Worm (Caenorhabditis elegans): ENCODE measurements around the gene acbp-6.

Gene acbp-6

ce11 chrII:11935266-11935665 is 38.3 kb downstream of the acbp-6 start, which contains the start of gene lin-29:
Gene lin-29 (minus strand): TSS chrII:11935343.
- TF ChIP-seq R02D3.7 (tag; optimal IDR thresholded peaks at IDR 0.05) = no peak
- no peak for TF ChIP-seq nhr-6 (tag; optimal IDR thresholded peaks at IDR 0.05)
- TF ChIP-seq ztf-1 (GFP tag; conservative IDR thresholded peaks at IDR 0.05) = no peak
- TF ChIP-seq blmp-1 (tag; optimal IDR thresholded peaks at IDR 0.05; ENCODE audit: insufficient read depth) = peak; percentile 31
- no peak for TF ChIP-seq crh-2 (tag; optimal IDR thresholded peaks at IDR 0.05)

ce11 chrII:11930132-11930531 is 43.4 kb downstream of the acbp-6 start:
- no peak for TF ChIP-seq crh-2 (tag; optimal IDR thresholded peaks at IDR 0.05)
- no peak for TF ChIP-seq C34F6.9 (tag; optimal IDR thresholded peaks at IDR 0.05)
- TF ChIP-seq fos-1 (tag; optimal IDR thresholded peaks at IDR 0.05) = no peak
- no peak for TF ChIP-seq egl-27 (tag; optimal IDR thresholded peaks at IDR 0.05)
- TF ChIP-seq nhr-21 (tag; optimal IDR thresholded peaks at IDR 0.05) = no peak
- no peak for TF ChIP-seq sma-3 (GFP tag; optimal IDR thresholded peaks at IDR 0.05)
- no peak for TF ChIP-seq zag-1 (tag; optimal IDR thresholded peaks at IDR 0.05)
- no peak for TF ChIP-seq Y55F3AM.14 (GFP tag; optimal IDR thresholded peaks at IDR 0.05)
- TF ChIP-seq ceh-16 (tag; optimal IDR thresholded peaks at IDR 0.05) = no peak
- no peak for TF ChIP-seq ceh-82 (tag; optimal IDR thresholded peaks at IDR 0.05)
- TF ChIP-seq sma-9 (GFP tag; optimal IDR thresholded peaks at IDR 0.05) = no peak
- no peak for TF ChIP-seq sma-9 (tag; optimal IDR thresholded peaks at IDR 0.05)
- TF ChIP-seq nhr-12 (tag; optimal IDR thresholded peaks at IDR 0.05) = no peak

ce11 chrII:11928752-11929151 is 44.8 kb downstream of the acbp-6 start:
- TF ChIP-seq sem-4 (tag; optimal IDR thresholded peaks at IDR 0.05) = peak; percentile 64
- TF ChIP-seq ztf-4 (tag; optimal IDR thresholded peaks at IDR 0.05) = no peak
- peak; percentile 77 for TF ChIP-seq blmp-1 (tag; optimal IDR thresholded peaks at IDR 0.05; ENCODE audit: insufficient read depth)

- TF ChIP-seq blmp-1 (tag; optimal IDR thresholded peaks at IDR 0.05; ENCODE audit: insufficient read depth) (no peak), nhr-237 (tag; optimal IDR thresholded peaks at IDR 0.05) (no peak), ceh-16 (tag; optimal IDR thresholded peaks at IDR 0.05) (no peak), R02D3.7 (tag; optimal IDR thresholded peaks at IDR 0.05) (no peak), nhr-11 (tag; optimal IDR thresholded peaks at IDR 0.05) (no peak), unc-55 (GFP tag; optimal IDR thresholded peaks at IDR 0.05) (no peak), zag-1 (tag; optimal IDR thresholded peaks at IDR 0.05) (no peak), Y55F3AM.14 (GFP tag; optimal IDR thresholded peaks at IDR 0.05) (no peak), nhr-10 (tag; optimal IDR thresholded peaks at IDR 0.05) (no peak), lin-13 (GFP tag; optimal IDR thresholded peaks at IDR 0.05) (no peak), unc-62 (GFP tag; optimal IDR thresholded peaks at IDR 0.05) (no peak), aly-2 (tag; optimal IDR thresholded peaks at IDR 0.05) (no peak), sma-9 (GFP tag; optimal IDR thresholded peaks at IDR 0.05) (no peak), sma-9 (tag; optimal IDR thresholded peaks at IDR 0.05) (no peak), ztf-11 (tag; optimal IDR thresholded peaks at IDR 0.05) (no peak), nhr-129 (tag; optimal IDR thresholded peaks at IDR 0.05) (no peak)
Observed at ce11 chrII:11926501-11926900, 47.0 kb downstream of the acbp-6 start.

ce11 chrII:11925203-11925602 is 48.3 kb downstream of the acbp-6 start:
- TF ChIP-seq fos-1 (tag; optimal IDR thresholded peaks at IDR 0.05) (no peak), skn-1 (tag; optimal IDR thresholded peaks at IDR 0.05) (no peak), lin-11 (tag; optimal IDR thresholded peaks at IDR 0.05) (no peak), nhr-237 (tag; optimal IDR thresholded peaks at IDR 0.05) (no peak), lin-39 (tag; optimal IDR thresholded peaks at IDR 0.05) (no peak)

- TF ChIP-seq skn-1 (tag; optimal IDR thresholded peaks at IDR 0.05) = no peak
- TF ChIP-seq nhr-23 (tag; optimal IDR thresholded peaks at IDR 0.05) = no peak
- TF ChIP-seq crh-2 (tag; optimal IDR thresholded peaks at IDR 0.05) = no peak
- TF ChIP-seq gmeb-1 (tag; optimal IDR thresholded peaks at IDR 0.05) = no peak
- no peak for TF ChIP-seq aly-2 (tag; optimal IDR thresholded peaks at IDR 0.05)
- no peak for TF ChIP-seq nhr-21 (tag; optimal IDR thresholded peaks at IDR 0.05)
- TF ChIP-seq lsy-2 (tag; optimal IDR thresholded peaks at IDR 0.05) = no peak
- no peak for TF ChIP-seq fos-1 (tag; optimal IDR thresholded peaks at IDR 0.05)
- TF ChIP-seq nhr-11 (tag; optimal IDR thresholded peaks at IDR 0.05) = no peak
Observed at ce11 chrII:11923620-11924298, 49.8 kb downstream of the acbp-6 start.

All from whole organism, L2 larva.